Worm (Caenorhabditis elegans): ENCODE data around the gene Y55B1BR.6.

- TF ChIP-seq flt-1 (GFP tag; IDR thresholded peaks at IDR 0.05) (no peak), aly-1 (tag; optimal IDR thresholded peaks at IDR 0.05) (no peak), tra-4 (tag; optimal IDR thresholded peaks at IDR 0.05) (no peak), hmg-4 (GFP tag; optimal IDR thresholded peaks at IDR 0.05) (no peak), ceh-13 (GFP tag; optimal IDR thresholded peaks at IDR 0.05) (no peak)
Observed at ce11 chrIII:446860-447259, 16.8 kb downstream of the Y55B1BR.6 start.
